Fruit fly (Drosophila melanogaster) whole organism, prepupa: ENCODE data around the gene CG42259.
A peak's percentile ranks its signal among the peaks of the same experiment; 100 is the strongest.

Experiments used
- Blimp-1 ChIP-seq: fragments of 200-800 bp; sonication (Bioruptor generic); optimal IDR thresholded peaks from 3 replicates; lab custom pipeline; 2017; ENCODE audit warnings: missing biosample characterization, missing genetic modification characterization, mild to moderate bottlenecking, moderate library complexity, missing genetic modification reagents
- CG10631 ChIP-seq: fragments of 200-800 bp; sonication (Bioruptor generic); optimal IDR thresholded peaks from 2 replicates; lab custom pipeline; 2016; ENCODE audit warnings: missing biosample characterization, missing genetic modification characterization
- CG11762 ChIP-seq: fragments of 200-800 bp; sonication (Bioruptor generic); optimal IDR thresholded peaks from 3 replicates; lab custom pipeline; 2016; ENCODE audit warnings: missing biosample characterization, missing genetic modification characterization; ENCODE audit not compliant: insufficient read depth
- CG11902 ChIP-seq: fragments of 200-800 bp; sonication (Bioruptor generic); optimal IDR thresholded peaks from 3 replicates; lab custom pipeline; 2016; ENCODE audit warnings: missing biosample characterization, missing genetic modification characterization
- CG15336 ChIP-seq: fragments of 200-800 bp; sonication (Bioruptor generic); IDR thresholded peaks from 2 replicates; pipeline ENCODE4 v1.3.6; 2022; ENCODE audit warnings: missing biosample characterization, missing genetic modification characterization
- CG1621 ChIP-seq: fragments of 200-800 bp; sonication (Bioruptor generic); optimal IDR thresholded peaks from 3 replicates; lab custom pipeline; 2018; ENCODE audit warnings: missing biosample characterization, mild to moderate bottlenecking, missing genetic modification characterization
- CG16779 ChIP-seq: fragments of 200-800 bp; sonication (Bioruptor generic); optimal IDR thresholded peaks from 3 replicates; lab custom pipeline; 2017; ENCODE audit warnings: missing biosample characterization, mild to moderate bottlenecking, missing genetic modification characterization
- CG3032 ChIP-seq: fragments of 200-800 bp; optimal IDR thresholded peaks from 2 replicates; lab custom pipeline; 2019; ENCODE audit warnings: missing biosample characterization, mild to moderate bottlenecking, missing genetic modification characterization, moderate library complexity
- CG31627 ChIP-seq: fragments of 200-800 bp; sonication (Bioruptor generic); optimal IDR thresholded peaks from 3 replicates; lab custom pipeline; 2016; ENCODE audit warnings: missing biosample characterization, missing genetic modification characterization
- CG32006 ChIP-seq: fragments of 200-800 bp; sonication (Bioruptor generic); optimal IDR thresholded peaks from 3 replicates; lab custom pipeline; 2017; ENCODE audit warnings: missing biosample characterization, mild to moderate bottlenecking, missing genetic modification characterization
- CG4318 ChIP-seq: fragments of 200-800 bp; sonication (Bioruptor generic); optimal IDR thresholded peaks from 3 replicates; lab custom pipeline; 2017; ENCODE audit warnings: missing biosample characterization, mild to moderate bottlenecking, missing genetic modification characterization
- CG6276 ChIP-seq: fragments of 200-800 bp; sonication (Bioruptor generic); optimal IDR thresholded peaks from 2 replicates; lab custom pipeline; 2017; ENCODE audit warnings: missing biosample characterization, mild to moderate bottlenecking, missing genetic modification characterization
- CG6808 ChIP-seq: fragments of 200-800 bp; sonication (Bioruptor generic); optimal IDR thresholded peaks from 3 replicates; lab custom pipeline; 2017; ENCODE audit warnings: missing biosample characterization, missing genetic modification characterization, mild to moderate bottlenecking, moderate library complexity, missing genetic modification reagents
- CG6854 ChIP-seq: fragments of 200-800 bp; sonication (Bioruptor generic); optimal IDR thresholded peaks from 2 replicates; lab custom pipeline; 2017; ENCODE audit warnings: missing biosample characterization, mild to moderate bottlenecking, missing genetic modification characterization
- CG7368 ChIP-seq: fragments of 200-800 bp; sonication (Bioruptor generic); optimal IDR thresholded peaks from 3 replicates; lab custom pipeline; 2016; ENCODE audit warnings: missing biosample characterization, missing genetic modification characterization
- CG8119 ChIP-seq: fragments of 200-800 bp; sonication (Bioruptor generic); IDR thresholded peaks from 3 replicates; pipeline ENCODE4 v1.3.6; 2022; ENCODE audit warnings: missing biosample characterization, missing genetic modification characterization
- CG8319 ChIP-seq: fragments of 200-800 bp; sonication (Bioruptor generic); optimal IDR thresholded peaks from 3 replicates; lab custom pipeline; 2016; ENCODE audit warnings: missing biosample characterization, missing genetic modification characterization
- CG8632 ChIP-seq: fragments of 200-800 bp; sonication (Bioruptor generic); optimal IDR thresholded peaks from 3 replicates; lab custom pipeline; 2016; ENCODE audit warnings: missing biosample characterization, missing genetic modification characterization
- CG9139 ChIP-seq: fragments of 200-800 bp; sonication (Bioruptor generic); optimal IDR thresholded peaks from 3 replicates; lab custom pipeline; 2017; ENCODE audit warnings: missing biosample characterization, mild to moderate bottlenecking, missing genetic modification characterization
- Eip78C ChIP-seq: fragments of 200-800 bp; sonication (Bioruptor generic); peaks from one replicate; lab custom pipeline; 2016; ENCODE audit warnings: missing biosample characterization, missing genetic modification characterization
- Eip93F ChIP-seq: fragments of 200-800 bp; sonication (Bioruptor generic); optimal IDR thresholded peaks from 2 replicates; lab custom pipeline; 2016; ENCODE audit warnings: missing biosample characterization, mild to moderate bottlenecking, missing genetic modification characterization
- Ets21C ChIP-seq: fragments of 200-800 bp; sonication (Bioruptor generic); optimal IDR thresholded peaks from 3 replicates; lab custom pipeline; 2016; ENCODE audit warnings: missing biosample characterization, missing genetic modification characterization
- Ets96B ChIP-seq: fragments of 200-800 bp; optimal IDR thresholded peaks from 2 replicates; lab custom pipeline; 2019; ENCODE audit warnings: missing biosample characterization, mild to moderate bottlenecking, missing genetic modification characterization, moderate library complexity
- Gug ChIP-seq: fragments of 200-800 bp; sonication (Bioruptor generic); IDR thresholded peaks from 2 replicates; pipeline ENCODE4 v1.3.6; 2022; ENCODE audit warnings: missing biosample characterization, missing genetic modification characterization
- Hr38 ChIP-seq: sonication (Bioruptor generic); optimal IDR thresholded peaks from 2 replicates; lab custom pipeline; 2016; ENCODE audit warnings: missing biosample characterization, missing genetic modification characterization
- Hr39 ChIP-seq: fragments of 200-800 bp; sonication (Bioruptor generic); optimal IDR thresholded peaks from 2 replicates; lab custom pipeline; 2016; ENCODE audit warnings: missing biosample characterization, missing genetic modification characterization
- Met ChIP-seq: fragments of 200-800 bp; sonication (Bioruptor generic); optimal IDR thresholded peaks from 3 replicates; lab custom pipeline; 2016; ENCODE audit warnings: missing biosample characterization, missing genetic modification characterization
- OdsH ChIP-seq: fragments of 200-800 bp; sonication (Bioruptor generic); optimal IDR thresholded peaks from 3 replicates; lab custom pipeline; 2016; ENCODE audit warnings: missing biosample characterization, missing genetic modification characterization
- Smox ChIP-seq: fragments of 200-800 bp; sonication (Bioruptor generic); optimal IDR thresholded peaks from 3 replicates; lab custom pipeline; 2016; ENCODE audit warnings: missing biosample characterization, missing genetic modification characterization
- Sox102F ChIP-seq: fragments of 200-800 bp; sonication (Bioruptor generic); optimal IDR thresholded peaks from 2 replicates; lab custom pipeline; 2016; ENCODE audit warnings: missing biosample characterization, mild to moderate bottlenecking, missing genetic modification characterization
- Sox15 ChIP-seq: fragments of 200-800 bp; sonication (Bioruptor generic); optimal IDR thresholded peaks from 3 replicates; lab custom pipeline; 2016; ENCODE audit warnings: missing biosample characterization, missing genetic modification characterization
- achi ChIP-seq: fragments of 200-800 bp; sonication (Bioruptor generic); optimal IDR thresholded peaks from 3 replicates; lab custom pipeline; 2016; ENCODE audit warnings: missing biosample characterization, missing genetic modification characterization
- acj6 ChIP-seq: fragments of 200-800 bp; sonication (Bioruptor generic); optimal IDR thresholded peaks from 3 replicates; lab custom pipeline; 2016; ENCODE audit warnings: missing biosample characterization, missing genetic modification characterization
- cyc ChIP-seq: fragments of 200-800 bp; sonication (Bioruptor generic); optimal IDR thresholded peaks from 3 replicates; lab custom pipeline; 2016; ENCODE audit warnings: missing biosample characterization, missing genetic modification characterization
- dsx ChIP-seq: fragments of 200-800 bp; optimal IDR thresholded peaks from 3 replicates; lab custom pipeline; 2019; ENCODE audit warnings: missing biosample characterization, mild to moderate bottlenecking, missing genetic modification characterization, moderate library complexity; ENCODE audit not compliant: poor library complexity, severe bottlenecking
- eg ChIP-seq: fragments of 200-800 bp; sonication (Bioruptor generic); IDR thresholded peaks from 3 replicates; pipeline ENCODE4 v1.3.6; 2022; ENCODE audit warnings: missing biosample characterization, missing genetic modification characterization
- esn ChIP-seq: fragments of 200-800 bp; sonication (Bioruptor generic); optimal IDR thresholded peaks from 2 replicates; lab custom pipeline; 2016; ENCODE audit warnings: missing biosample characterization, mild to moderate bottlenecking, missing genetic modification characterization, moderate library complexity
- fd59A ChIP-seq: fragments of 200-800 bp; sonication (Bioruptor generic); optimal IDR thresholded peaks from 2 replicates; lab custom pipeline; 2017; ENCODE audit warnings: missing biosample characterization, mild to moderate bottlenecking, missing genetic modification characterization, missing genetic modification reagents
- fd85E ChIP-seq: fragments of 200-800 bp; sonication (Bioruptor generic); optimal IDR thresholded peaks from 3 replicates; lab custom pipeline; 2016; ENCODE audit warnings: missing biosample characterization, missing genetic modification characterization
- net ChIP-seq: fragments of 200-800 bp; sonication (Bioruptor generic); optimal IDR thresholded peaks from 3 replicates; lab custom pipeline; 2016; ENCODE audit warnings: missing biosample characterization, missing genetic modification characterization
- salr ChIP-seq, 2 experiments: fragments of 200-800 bp; sonication (Bioruptor generic); optimal IDR thresholded peaks; 3 replicates each; lab custom pipeline; 2016 to 2018; ENCODE audit warnings: missing biosample characterization in 2 of 2, missing genetic modification characterization in 2 of 2, mild to moderate bottlenecking in 1 of 2
- spab ChIP-seq: fragments of 200-800 bp; sonication (Bioruptor generic); optimal IDR thresholded peaks from 2 replicates; lab custom pipeline; 2017; ENCODE audit warnings: missing biosample characterization, mild to moderate bottlenecking, missing genetic modification characterization, missing genetic modification reagents
- ss ChIP-seq, 2 experiments: fragments of 200-800 bp; sonication (Bioruptor generic); optimal IDR thresholded peaks; 2 replicates in 1 of 2; 3 replicates in 1 of 2; lab custom pipeline; 2017 to 2018; ENCODE audit warnings: mild to moderate bottlenecking in 2 of 2, missing biosample characterization in 2 of 2, missing genetic modification characterization in 2 of 2, moderate library complexity in 1 of 2
- svp ChIP-seq: fragments of 200-800 bp; sonication (Bioruptor generic); peaks from one replicate; lab custom pipeline; 2016; ENCODE audit warnings: missing biosample characterization, missing genetic modification characterization
- topi ChIP-seq: fragments of 200-800 bp; sonication (Bioruptor generic); optimal IDR thresholded peaks from 3 replicates; lab custom pipeline; 2016; ENCODE audit warnings: missing biosample characterization, missing genetic modification characterization
- vri ChIP-seq: fragments of 200-800 bp; sonication (Bioruptor generic); optimal IDR thresholded peaks from 3 replicates; lab custom pipeline; 2016; ENCODE audit warnings: missing biosample characterization, mild to moderate bottlenecking, missing genetic modification characterization

The CG42259 gene

dm6 chrX:1030478-1030877 lies 15.5 kb upstream of the CG42259 start, which contains the start of the genes Cdc45 and Rpp21:
Gene Cdc45 (minus strand): TSS chrX:1030556.
Gene Rpp21 (plus strand): TSS chrX:1030758.
- no peak for TF ChIP-seq CG16779 (tag; lab: Kevin White, UChicago)
- TF ChIP-seq CG3032: peak; percentile 6
- TF ChIP-seq CG10631 (GFP tag; lab: Kevin White, UChicago): no peak
- TF ChIP-seq dsx (GFP tag; lab: Kevin White, UChicago): no peak
- peak; percentile 42 for TF ChIP-seq Eip78C (GFP tag; lab: Kevin White, UChicago)
- no peak for TF ChIP-seq fd59A (GFP tag; lab: Kevin White, UChicago)
- peak; percentile 41 for TF ChIP-seq Blimp-1 (GFP tag; lab: Kevin White, UChicago)
- TF ChIP-seq cyc (GFP tag; lab: Kevin White, UChicago): peak; percentile 5
- no peak for TF ChIP-seq Hr38 (GFP tag; lab: Kevin White, UChicago)

DNA sequence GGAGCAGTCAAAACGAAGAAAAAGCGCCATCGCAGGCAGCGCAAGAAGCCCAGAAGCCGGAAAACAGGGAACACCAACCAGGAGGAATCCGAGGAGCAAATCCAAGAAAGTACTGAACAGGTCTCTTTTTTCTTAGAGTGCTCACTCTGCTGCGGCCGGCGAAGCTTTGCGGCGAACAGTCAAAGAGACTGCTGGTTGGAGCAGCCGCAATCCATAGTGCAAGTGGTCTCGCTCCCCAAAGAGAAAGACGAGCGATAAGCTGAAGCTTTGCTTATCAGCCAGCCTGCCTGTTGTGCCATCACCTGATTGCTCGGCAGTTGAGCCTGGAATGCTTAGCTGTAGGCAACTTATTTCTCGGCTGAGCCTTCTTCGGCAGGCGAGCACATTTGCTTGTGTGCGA lies 14.8 kb upstream of the CG42259 start, which contains the start of gene CG14630:
TSS of gene CG14630 (plus strand) at position 301 of the 400 bp plus-strand sequence.
- no peak for TF ChIP-seq Eip78C (GFP tag; lab: Kevin White, UChicago)

DNA sequence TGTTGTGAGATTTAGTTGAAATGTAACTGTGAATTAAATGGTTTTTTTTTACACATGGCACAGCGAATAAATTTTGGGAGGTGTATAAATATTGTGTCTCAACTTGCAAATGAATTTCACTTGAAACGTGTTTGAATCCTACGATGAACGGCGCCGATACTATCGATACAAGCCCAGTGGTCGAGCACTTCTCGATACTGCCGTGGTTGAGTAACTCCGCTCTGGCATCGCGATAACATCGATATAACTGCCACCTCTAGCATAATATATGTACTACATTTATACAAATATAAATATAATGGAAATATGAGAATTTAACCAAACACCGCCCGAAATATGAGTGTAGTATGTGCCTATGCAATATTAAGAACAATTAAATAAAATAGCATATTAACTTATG lies 13.0 kb upstream of the CG42259 start:
- no peak for TF ChIP-seq CG6854 (GFP tag; lab: Kevin White, UChicago)
- TF ChIP-seq Blimp-1 (GFP tag; lab: Kevin White, UChicago): no peak
- TF ChIP-seq Eip78C (GFP tag; lab: Kevin White, UChicago): peak; percentile 25
- TF ChIP-seq achi (GFP tag; lab: Kevin White, UChicago): no peak
- TF ChIP-seq CG6808: no peak
- TF ChIP-seq CG1621: peak; percentile 56
- no peak for TF ChIP-seq Eip93F (GFP tag; lab: Kevin White, UChicago)
- no peak for TF ChIP-seq CG8319 (GFP tag; lab: Kevin White, UChicago)
- TF ChIP-seq Sox15 (GFP tag; lab: Kevin White, UChicago): no peak
- TF ChIP-seq Met (GFP tag; lab: Kevin White, UChicago): no peak
- TF ChIP-seq spab (GFP tag; lab: Kevin White, UChicago): no peak
- TF ChIP-seq Ets21C (GFP tag; lab: Kevin White, UChicago): no peak
- TF ChIP-seq CG11762 (GFP tag; lab: Kevin White, UChicago): no peak
- no peak for TF ChIP-seq Smox (GFP tag; lab: Kevin White, UChicago)
- TF ChIP-seq CG16779 (tag; lab: Kevin White, UChicago): no peak
- no peak for TF ChIP-seq dsx (GFP tag; lab: Kevin White, UChicago)
- no peak for TF ChIP-seq CG4318 (GFP tag; lab: Kevin White, UChicago)
- TF ChIP-seq CG15336 (GFP tag; lab: Robert Waterston, UW): no peak
- TF ChIP-seq CG31627 (GFP tag; lab: Kevin White, UChicago): peak; percentile 39
- TF ChIP-seq CG11902 (GFP tag; lab: Kevin White, UChicago): no peak
- TF ChIP-seq esn: peak; percentile 25
- TF ChIP-seq CG9139 (GFP tag; lab: Kevin White, UChicago): no peak
- no peak for TF ChIP-seq CG6276 (GFP tag; lab: Kevin White, UChicago)
- no peak for TF ChIP-seq net (GFP tag; lab: Kevin White, UChicago)
- TF ChIP-seq OdsH (GFP tag; lab: Kevin White, UChicago): no peak
- no peak for TF ChIP-seq fd59A (GFP tag; lab: Kevin White, UChicago)
- TF ChIP-seq Sox102F (GFP tag; lab: Kevin White, UChicago): no peak
- no peak for TF ChIP-seq Hr39 (GFP tag; lab: Kevin White, UChicago)
- TF ChIP-seq CG10631 (GFP tag; lab: Kevin White, UChicago): no peak
- TF ChIP-seq Gug: no peak
- TF ChIP-seq CG7368 (GFP tag; lab: Kevin White, UChicago): no peak
- no peak for TF ChIP-seq Ets96B (tag; lab: Kevin White, UChicago)
- TF ChIP-seq acj6: no peak
- TF ChIP-seq CG8632: no peak
- TF ChIP-seq vri (GFP tag; lab: Kevin White, UChicago): no peak
- TF ChIP-seq salr (GFP tag; optimal IDR thresholded peaks at IDR 0.05; lab: Kevin White, UChicago): no peak
- no peak for TF ChIP-seq eg (GFP tag; lab: Robert Waterston, UW)
- peak; percentile 23 for TF ChIP-seq topi (GFP tag; lab: Kevin White, UChicago)
- no peak for TF ChIP-seq ss (GFP tag; optimal IDR thresholded peaks at IDR 0.05; lab: Kevin White, UChicago)
- no peak for TF ChIP-seq CG8119
- no peak for TF ChIP-seq CG32006 (GFP tag; lab: Kevin White, UChicago)
- no peak for TF ChIP-seq fd85E
- TF ChIP-seq Hr38 (GFP tag; lab: Kevin White, UChicago): no peak
- TF ChIP-seq cyc (GFP tag; lab: Kevin White, UChicago): peak; percentile 18
- TF ChIP-seq svp (GFP tag; lab: Kevin White, UChicago): peak; percentile 66
